Fruit fly (Drosophila melanogaster) whole organism, pupa: Measurements from ENCODE around the gene CG34280.

Experiments used
- CG12605 ChIP-seq: fragments of 200-800 bp; sonication (Bioruptor generic); IDR thresholded peaks from 2 replicates; pipeline ENCODE4 v1.3.6; 2022; ENCODE audit warnings: missing biosample characterization, missing genetic modification characterization
- CG15710 ChIP-seq: fragments of 200-800 bp; sonication (Bioruptor generic); optimal IDR thresholded peaks from 2 replicates; lab custom pipeline; 2018; ENCODE audit warnings: missing biosample characterization, mild to moderate bottlenecking, missing genetic modification characterization, moderate library complexity
- D1 ChIP-seq: fragments of 200-800 bp; sonication (Bioruptor generic); optimal IDR thresholded peaks from 2 replicates; lab custom pipeline; 2018; ENCODE audit warnings: missing biosample characterization, mild to moderate bottlenecking, missing genetic modification characterization, moderate library complexity
- EcR ChIP-seq: fragments of 200-800 bp; sonication (Bioruptor generic); optimal IDR thresholded peaks from 3 replicates; lab custom pipeline; 2019; ENCODE audit warnings: missing biosample characterization, missing genetic modification characterization, mild to moderate bottlenecking, moderate library complexity, missing genetic modification reagents
- Snoo ChIP-seq: fragments of 200-800 bp; sonication (Bioruptor generic); optimal IDR thresholded peaks from 3 replicates; lab custom pipeline; 2017; ENCODE audit warnings: missing biosample characterization, mild to moderate bottlenecking, missing genetic modification characterization, inconsistent platforms
- fd96Ca ChIP-seq: fragments of 200-800 bp; sonication (Bioruptor generic); IDR thresholded peaks from 3 replicates; pipeline ENCODE4 v1.3.6; 2022; ENCODE audit warnings: missing biosample characterization, missing genetic modification characterization
- rn ChIP-seq: fragments of 200-800 bp; sonication (Bioruptor generic); IDR thresholded peaks from 2 replicates; pipeline ENCODE4 v1.3.6; 2022; ENCODE audit warnings: missing biosample characterization, missing genetic modification characterization

DNA sequence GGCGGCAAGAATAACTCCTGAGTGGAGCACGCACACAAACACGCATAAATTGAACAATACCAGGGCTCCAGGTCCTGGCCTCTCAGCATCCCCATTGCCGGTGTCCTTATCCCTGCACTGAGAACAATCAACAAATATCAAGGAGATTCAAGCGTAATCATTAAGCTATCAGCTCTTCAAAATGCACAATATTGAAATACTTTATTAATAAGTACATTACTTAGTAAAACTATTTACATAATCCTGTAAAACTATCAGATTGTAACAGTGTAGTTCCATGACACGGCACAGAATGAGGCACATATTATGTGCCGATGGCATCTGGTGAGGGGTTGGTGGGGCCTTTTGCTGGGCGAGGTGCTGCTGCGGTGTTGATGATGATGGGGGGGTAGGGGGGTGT is 32.4 kb downstream of the CG34280 start:
- no peak for TF ChIP-seq EcR
- peak; percentile 8 for TF ChIP-seq CG15710 (tag; lab: Kevin White, UChicago)
- peak; percentile 35; the same call in 1 of the 3 replicates for TF ChIP-seq fd96Ca
- TF ChIP-seq rn (GFP tag; lab: Robert Waterston, UW), result no peak
- no peak for TF ChIP-seq Snoo (tag; lab: Kevin White, UChicago)
- no peak for TF ChIP-seq CG12605 (GFP tag; lab: Robert Waterston, UW)
- no peak for TF ChIP-seq D1 (tag; lab: Kevin White, UChicago)
